Worm (Caenorhabditis elegans) whole organism, L1 larva: ENCODE data around the gene clec-145.

Experiments used
- C04F5.9 ChIP-seq: sonication (generic microtip); optimal IDR thresholded peaks from 2 replicates; lab custom pipeline; 2016; ENCODE audit warnings: missing genetic modification characterization, missing compliant biosample characterization
- C16A3.4 ChIP-seq: fragments of 150-350 bp; optimal IDR thresholded peaks from 2 replicates; lab custom pipeline; 2014; ENCODE audit warnings: missing biosample characterization, missing genetic modification characterization
- C34B4.2 ChIP-seq: sonication (generic microtip); optimal IDR thresholded peaks from 2 replicates; lab custom pipeline; 2017; ENCODE audit warnings: mild to moderate bottlenecking, missing genetic modification characterization, missing compliant biosample characterization
- F16B12.6 ChIP-seq: fragments of 150-350 bp; optimal IDR thresholded peaks from 2 replicates; lab custom pipeline; 2014; ENCODE audit warnings: missing biosample characterization, missing genetic modification characterization
- aha-1 ChIP-seq: fragments of 150-350 bp; optimal IDR thresholded peaks from 2 replicates; lab custom pipeline; 2014; ENCODE audit warnings: missing biosample characterization, missing genetic modification characterization
- aly-2 ChIP-seq: fragments of 150-350 bp; optimal IDR thresholded peaks from 2 replicates; lab custom pipeline; 2014; ENCODE audit warnings: missing biosample characterization, missing genetic modification characterization
- ceh-63 ChIP-seq: fragments of 200-800 bp; sonication (Bioruptor generic); optimal IDR thresholded peaks from 2 replicates; lab custom pipeline; 2018; ENCODE audit warnings: mild to moderate bottlenecking, missing genetic modification characterization, missing compliant biosample characterization
- ceh-8 ChIP-seq: fragments of 200-800 bp; sonication (Bioruptor generic); optimal IDR thresholded peaks from 2 replicates; lab custom pipeline; 2018; ENCODE audit warnings: mild to moderate bottlenecking, missing genetic modification characterization, moderate library complexity, missing compliant biosample characterization
- ceh-82 ChIP-seq, 3 experiments: fragments of 150-350 bp in 1 of 3; sonication (generic microtip) in 2 of 3; optimal IDR thresholded peaks; 2 replicates each; lab custom pipeline; 2014 to 2017; ENCODE audit warnings: missing biosample characterization in 3 of 3, missing genetic modification characterization in 3 of 3
- ces-1 ChIP-seq: fragments of 150-350 bp; optimal IDR thresholded peaks from 2 replicates; lab custom pipeline; 2014; ENCODE audit warnings: missing biosample characterization, missing genetic modification reagents, missing genetic modification characterization
- efl-1 ChIP-seq, 4 experiments: fragments of 150-350 bp; optimal IDR thresholded peaks in 3 of 4; peaks in 1 of 4; 1 replicate in 1 of 4; 2 replicates in 3 of 4; lab custom pipeline; 2014; ENCODE audit warnings: missing biosample characterization in 2 of 4, missing genetic modification characterization in 2 of 4, missing genetic modification reagents in 2 of 4
- elt-2 ChIP-seq: sonication (generic microtip); optimal IDR thresholded peaks from 2 replicates; lab custom pipeline; 2016; ENCODE audit warnings: missing genetic modification characterization, mild to moderate bottlenecking, inconsistent platforms, missing compliant biosample characterization, missing genetic modification reagents
- fkh-10 ChIP-seq: sonication (generic microtip); optimal IDR thresholded peaks from 2 replicates; lab custom pipeline; 2017; ENCODE audit warnings: missing biosample characterization, missing genetic modification reagents, missing genetic modification characterization
- fos-1 ChIP-seq: fragments of 150-350 bp; optimal IDR thresholded peaks from 2 replicates; lab custom pipeline; 2014; ENCODE audit warnings: missing biosample characterization, missing genetic modification characterization
- hlh-17 ChIP-seq: fragments of 200-800 bp; sonication (Bioruptor generic); optimal IDR thresholded peaks from 2 replicates; lab custom pipeline; 2018; ENCODE audit warnings: missing genetic modification characterization, mild to moderate bottlenecking, missing compliant biosample characterization, moderate library complexity, borderline replicate concordance
- hlh-4 ChIP-seq: sonication (generic microtip); optimal IDR thresholded peaks from 2 replicates; lab custom pipeline; 2016; ENCODE audit warnings: mild to moderate bottlenecking, missing genetic modification characterization, missing compliant biosample characterization
- irx-1 ChIP-seq: sonication (generic microtip); optimal IDR thresholded peaks from 2 replicates; lab custom pipeline; 2016; ENCODE audit warnings: missing genetic modification characterization, missing compliant biosample characterization
- jun-1 ChIP-seq: fragments of 150-350 bp; optimal IDR thresholded peaks from 2 replicates; lab custom pipeline; 2014; ENCODE audit warnings: missing biosample characterization, missing genetic modification reagents, missing genetic modification characterization
- lin-13 ChIP-seq: fragments of 150-350 bp; optimal IDR thresholded peaks from 2 replicates; lab custom pipeline; 2014; ENCODE audit warnings: missing biosample characterization, missing genetic modification reagents, missing genetic modification characterization
- lin-15B ChIP-seq: fragments of 150-350 bp; sonication (generic microtip); optimal IDR thresholded peaks from 3 replicates; lab custom pipeline; 2014; ENCODE audit warnings: missing biosample characterization, missing genetic modification characterization
- lin-35 ChIP-seq, 2 experiments: fragments of 150-350 bp; optimal IDR thresholded peaks; 2 replicates each; lab custom pipeline; 2014; ENCODE audit warnings: missing biosample characterization in 2 of 2, missing genetic modification characterization in 2 of 2, missing genetic modification reagents in 2 of 2
- mdl-1 ChIP-seq, 2 experiments: fragments of 150-350 bp; optimal IDR thresholded peaks; 2 replicates each; lab custom pipeline; 2014 to 2017; ENCODE audit warnings: missing biosample characterization in 2 of 2, missing genetic modification characterization in 2 of 2, inconsistent platforms in 1 of 2
- nhr-19 ChIP-seq: fragments of 200-800 bp; sonication (Bioruptor generic); conservative IDR thresholded peaks from 2 replicates; pipeline ENCODE4 v1.3.6; 2022; ENCODE audit warnings: missing genetic modification characterization, missing compliant biosample characterization
- nhr-71 ChIP-seq: sonication (generic microtip); optimal IDR thresholded peaks from 2 replicates; lab custom pipeline; 2016; ENCODE audit warnings: mild to moderate bottlenecking, missing genetic modification characterization, moderate library complexity, missing compliant biosample characterization
- nhr-77 ChIP-seq: fragments of 150-350 bp; optimal IDR thresholded peaks from 2 replicates; lab custom pipeline; 2014; ENCODE audit warnings: missing biosample characterization, missing genetic modification characterization
- nhr-84 ChIP-seq: sonication (generic microtip); optimal IDR thresholded peaks from 2 replicates; lab custom pipeline; 2017; ENCODE audit warnings: missing biosample characterization, missing genetic modification characterization
- nhr-85 ChIP-seq: sonication (generic microtip); peaks from one replicate; lab custom pipeline; 2016; ENCODE audit warnings: missing genetic modification characterization, inconsistent platforms, missing compliant biosample characterization
- pax-3 ChIP-seq: fragments of 200-800 bp; sonication (Bioruptor generic); optimal IDR thresholded peaks from 2 replicates; lab custom pipeline; 2018; ENCODE audit warnings: mild to moderate bottlenecking, missing genetic modification characterization, moderate library complexity, missing compliant biosample characterization
- rnt-1 ChIP-seq: sonication (generic microtip); optimal IDR thresholded peaks from 2 replicates; lab custom pipeline; 2016; ENCODE audit warnings: mild to moderate bottlenecking, missing genetic modification characterization, moderate library complexity, missing compliant biosample characterization
- snpc-4 ChIP-seq: fragments of 150-350 bp; optimal IDR thresholded peaks from 2 replicates; lab custom pipeline; 2014; ENCODE audit warnings: missing biosample characterization, missing genetic modification characterization
- snu-23 ChIP-seq: sonication (generic microtip); optimal IDR thresholded peaks from 2 replicates; lab custom pipeline; 2016; ENCODE audit warnings: missing genetic modification characterization, missing compliant biosample characterization
- sptf-1 ChIP-seq: fragments of 150-350 bp; optimal IDR thresholded peaks from 2 replicates; lab custom pipeline; 2014; ENCODE audit warnings: missing biosample characterization, missing genetic modification characterization
- sup-37 ChIP-seq: fragments of 200-800 bp; sonication (Bioruptor generic); optimal IDR thresholded peaks from 2 replicates; lab custom pipeline; 2018; ENCODE audit warnings: mild to moderate bottlenecking, missing genetic modification characterization, missing compliant biosample characterization
- swsn-7 ChIP-seq: sonication (generic microtip); optimal IDR thresholded peaks from 2 replicates; lab custom pipeline; 2016; ENCODE audit warnings: missing genetic modification characterization, missing compliant biosample characterization
- tlp-1 ChIP-seq: fragments of 150-350 bp; optimal IDR thresholded peaks from 2 replicates; lab custom pipeline; 2014; ENCODE audit warnings: missing biosample characterization, missing genetic modification characterization
- unc-130 ChIP-seq: fragments of 150-350 bp; optimal IDR thresholded peaks from 2 replicates; lab custom pipeline; 2017; ENCODE audit warnings: missing biosample characterization, missing genetic modification characterization, inconsistent platforms
- unc-30 ChIP-seq: sonication (generic microtip); optimal IDR thresholded peaks from 2 replicates; lab custom pipeline; 2017; ENCODE audit warnings: missing biosample characterization, missing genetic modification characterization
- unc-62 ChIP-seq: fragments of 150-350 bp; optimal IDR thresholded peaks from 2 replicates; lab custom pipeline; 2014; ENCODE audit warnings: missing biosample characterization, missing genetic modification reagents, missing genetic modification characterization
- unc-86 ChIP-seq: sonication (generic microtip); optimal IDR thresholded peaks from 2 replicates; lab custom pipeline; 2016; ENCODE audit warnings: missing genetic modification characterization, missing compliant biosample characterization
- unc-98 ChIP-seq: fragments of 200-800 bp; sonication (Bioruptor generic); IDR thresholded peaks from 2 replicates; pipeline ENCODE4 v1.3.6; 2022; ENCODE audit warnings: missing genetic modification characterization, missing compliant biosample characterization
- vab-15 ChIP-seq: sonication (generic microtip); optimal IDR thresholded peaks from 2 replicates; lab custom pipeline; 2017; ENCODE audit warnings: missing genotype, mild to moderate bottlenecking, missing genetic modification characterization, missing compliant biosample characterization

Gene clec-145

DNA sequence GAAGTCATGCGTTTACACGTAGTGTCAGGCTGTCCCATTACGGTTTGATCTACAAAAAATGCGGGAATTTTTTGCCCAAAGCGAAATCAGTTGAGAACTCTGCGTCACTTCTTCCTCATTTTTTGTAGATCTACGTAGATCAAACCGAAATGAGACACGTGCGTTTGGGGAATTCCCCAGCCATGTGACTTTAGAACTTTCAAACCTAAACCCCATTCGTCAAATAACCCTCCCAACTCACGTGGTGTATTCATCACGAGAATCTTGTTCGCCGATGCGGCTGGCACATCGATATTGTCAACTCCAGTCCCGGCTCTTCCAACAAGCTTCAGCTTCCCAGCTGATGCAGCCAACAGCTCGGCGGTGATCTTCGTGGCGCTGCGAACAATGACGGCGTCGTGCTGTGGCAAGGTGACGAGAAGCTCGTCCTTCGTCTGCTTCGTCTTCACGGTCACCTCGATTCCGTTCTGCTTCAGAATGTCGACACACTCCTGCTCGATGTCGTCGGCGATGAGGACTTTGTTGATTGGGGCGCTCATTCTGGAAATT, 47.7 kb upstream of the clec-145 start, which contains the start of gene phdh-1:
Gene phdh-1, minus strand, starts transcription at position 540 of the 549 bp plus-strand sequence.
- TF ChIP-seq lin-35 (GFP tag; optimal IDR thresholded peaks at IDR 0.05; lab: Kevin White, UChicago) = peak in 1 of 2 experiments; percentile 44
- no peak for TF ChIP-seq fkh-10
- no peak for TF ChIP-seq swsn-7 (tag; lab: Kevin White, UChicago)
- no peak for TF ChIP-seq nhr-77 (tag; lab: Kevin White, UChicago)
- TF ChIP-seq unc-130 (tag; lab: Kevin White, UChicago) = no peak
- no peak for TF ChIP-seq vab-15 (tag; lab: Kevin White, UChicago)
- peak; percentile 78 for TF ChIP-seq nhr-85 (tag; lab: Kevin White, UChicago)
- no peak for TF ChIP-seq snu-23 (GFP tag; lab: Kevin White, UChicago)
- 0 out of 2 replicates have a peak, but pooled peaks have one; percentile 35 for TF ChIP-seq nhr-19 (GFP tag; lab: Robert Waterston, UW)
- TF ChIP-seq unc-86 (tag; lab: Kevin White, UChicago) = no peak
- no peak for TF ChIP-seq hlh-17 (GFP tag; lab: Kevin White, UChicago)
- no peak for TF ChIP-seq ceh-8
- no peak for TF ChIP-seq ces-1 (GFP tag; lab: Kevin White, UChicago)
- TF ChIP-seq mdl-1 (tag; optimal IDR thresholded peaks at IDR 0.05; lab: Kevin White, UChicago) = no peak
- no peak for TF ChIP-seq efl-1 (optimal IDR thresholded peaks at IDR 0.05; lab: Kevin White, UChicago)
- TF ChIP-seq efl-1 (GFP tag; optimal IDR thresholded peaks at IDR 0.05 in 1 of 2; lab: Kevin White, UChicago) = peak in 1 of 2 experiments; percentile 69
- TF ChIP-seq unc-62 (GFP tag; lab: Kevin White, UChicago) = no peak
- no peak for TF ChIP-seq hlh-4 (tag; lab: Kevin White, UChicago)
- TF ChIP-seq ceh-63 (GFP tag; lab: Kevin White, UChicago) = no peak
- no peak for TF ChIP-seq nhr-71 (tag; lab: Kevin White, UChicago)

DNA sequence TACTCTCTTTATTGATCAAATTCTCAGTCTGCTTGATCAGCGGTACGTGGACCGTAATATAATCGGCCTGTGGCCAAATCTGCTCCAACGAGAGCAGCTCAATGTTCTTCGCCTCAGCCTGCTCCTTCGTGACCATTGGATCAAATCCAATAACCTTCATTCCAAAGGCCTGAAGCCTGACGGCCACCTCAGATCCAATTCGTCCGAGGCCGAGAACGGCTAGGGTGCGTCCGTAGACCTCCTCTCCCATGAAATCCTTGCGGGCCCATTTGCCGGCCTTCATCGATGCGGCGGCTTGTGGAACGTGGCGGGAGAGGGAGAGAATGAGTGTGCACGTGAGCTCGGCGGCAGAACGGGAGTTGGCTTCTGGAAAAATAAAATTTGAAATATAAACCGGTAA, 47.1 kb upstream of the clec-145 start:
- no peak for TF ChIP-seq lin-13 (GFP tag; lab: Kevin White, UChicago)
- no peak for TF ChIP-seq unc-62 (GFP tag; lab: Kevin White, UChicago)
- TF ChIP-seq fos-1 (tag; lab: Kevin White, UChicago) = no peak
- no peak for TF ChIP-seq pax-3
- no peak for TF ChIP-seq F16B12.6 (tag; lab: Kevin White, UChicago)
- no peak for TF ChIP-seq unc-86 (tag; lab: Kevin White, UChicago)
- no peak for TF ChIP-seq C34B4.2 (tag; lab: Kevin White, UChicago)
- no peak for TF ChIP-seq jun-1 (tag; lab: Kevin White, UChicago)
- TF ChIP-seq ceh-82 (tag; optimal IDR thresholded peaks at IDR 0.05; lab: Kevin White, UChicago) = no peak

DNA sequence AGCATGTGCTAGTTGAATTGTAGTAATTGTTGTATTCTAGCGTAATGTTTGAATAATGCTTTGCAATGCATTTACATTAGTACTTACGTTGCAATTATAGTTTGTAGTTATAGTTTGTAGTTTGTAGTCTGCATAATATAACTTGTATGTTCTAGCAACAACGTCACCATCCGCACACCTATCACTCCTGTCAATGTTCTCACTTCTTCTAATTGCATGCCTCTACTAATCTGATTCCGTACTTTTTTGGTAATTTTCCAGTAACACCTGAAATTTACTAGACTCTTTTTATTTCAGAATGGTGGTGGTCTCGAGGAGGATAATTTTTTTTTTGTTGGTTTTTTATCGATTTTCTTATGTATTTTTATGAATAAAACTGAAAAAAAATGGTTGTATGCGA, 46.2 kb upstream of the clec-145 start:
- TF ChIP-seq sptf-1 (tag; lab: Kevin White, UChicago) (no peak), nhr-84 (tag; lab: Kevin White, UChicago) (no peak)

DNA sequence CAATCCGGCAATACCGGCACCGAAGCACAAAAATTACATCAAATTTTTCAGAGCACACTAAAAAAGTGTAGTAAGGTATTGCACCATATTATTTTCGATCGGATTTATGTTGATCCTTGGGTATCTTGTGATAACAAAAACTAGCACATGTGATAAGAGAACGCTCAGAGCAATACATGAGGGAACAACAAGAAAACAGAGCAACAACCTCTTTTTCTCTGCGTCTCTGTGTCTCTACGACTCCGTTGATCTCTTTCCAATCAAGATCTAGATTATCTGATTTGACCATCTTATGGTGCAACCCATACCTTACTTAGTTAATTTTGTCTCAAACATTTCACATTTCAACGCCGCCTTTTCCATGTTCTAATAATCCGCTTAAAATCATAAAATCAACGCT, 41.9 kb upstream of the clec-145 start, which contains the start of gene tag-10:
Gene tag-10, plus strand, starts transcription at position 347 of the 400 bp plus-strand sequence.
- TF ChIP-seq rnt-1 (tag; lab: Kevin White, UChicago) = peak; percentile 4
- TF ChIP-seq C04F5.9 (tag; lab: Kevin White, UChicago) = no peak
- no peak for TF ChIP-seq nhr-71 (tag; lab: Kevin White, UChicago)
- TF ChIP-seq elt-2 (tag; lab: Kevin White, UChicago) = peak; percentile 18

DNA sequence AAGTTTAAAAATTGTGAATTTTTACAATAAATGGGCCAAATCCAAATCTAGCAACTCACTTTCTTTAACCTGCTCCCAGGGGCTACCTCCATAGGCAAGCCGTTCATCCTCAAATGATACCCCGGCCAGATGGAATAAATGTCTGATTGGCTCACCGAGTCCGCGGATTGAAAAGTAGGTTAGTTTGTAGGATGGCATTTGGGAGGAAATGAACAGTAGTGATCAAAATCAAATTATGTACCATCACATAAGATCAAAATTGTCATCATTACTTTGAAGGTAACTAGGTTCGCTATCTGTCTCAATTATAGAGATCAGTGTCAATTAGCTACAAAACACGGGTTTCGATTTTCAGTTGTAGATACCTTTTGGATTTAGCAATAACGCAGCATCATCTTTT, 40.3 kb upstream of the clec-145 start, which contains the start of the genes gst-17 and gst-18:
Gene gst-17, minus strand, starts transcription at position 101 of the 400 bp plus-strand sequence.
Gene gst-18, minus strand, starts transcription at position 198 of the 400 bp plus-strand sequence.
- TF ChIP-seq unc-98 (GFP tag; lab: Robert Waterston, UW) = no peak
- TF ChIP-seq hlh-4 (tag; lab: Kevin White, UChicago) = no peak
- TF ChIP-seq unc-86 (tag; lab: Kevin White, UChicago) = no peak
- no peak for TF ChIP-seq aly-2 (tag; lab: Kevin White, UChicago)
- no peak for TF ChIP-seq lin-15B
- TF ChIP-seq elt-2 (tag; lab: Kevin White, UChicago) = no peak
- TF ChIP-seq unc-30 (tag; lab: Kevin White, UChicago) = no peak
- no peak for TF ChIP-seq unc-62 (GFP tag; lab: Kevin White, UChicago)
- no peak for TF ChIP-seq ceh-82 (tag; optimal IDR thresholded peaks at IDR 0.05; lab: Kevin White, UChicago)
- TF ChIP-seq tlp-1 (tag; lab: Kevin White, UChicago) = no peak
- TF ChIP-seq F16B12.6 (tag; lab: Kevin White, UChicago) = no peak
- TF ChIP-seq snpc-4 = no peak
- no peak for TF ChIP-seq nhr-71 (tag; lab: Kevin White, UChicago)
- no peak for TF ChIP-seq C16A3.4 (tag; lab: Kevin White, UChicago)
- TF ChIP-seq fkh-10 = no peak
- TF ChIP-seq irx-1 = no peak
- TF ChIP-seq sup-37 (GFP tag; lab: Kevin White, UChicago) = no peak
- no peak for TF ChIP-seq aha-1 (tag; lab: Kevin White, UChicago)
